Fruit fly (Drosophila melanogaster): ENCODE measurements around the gene Dpm1.
A peak's percentile ranks its signal among the peaks of the same experiment; 100 is the strongest.

dm6 chr2L:19519611-19520010 is 6.6 kb downstream of the Dpm1 start:
- no peak for TF ChIP-seq Ets21C (GFP tag; optimal IDR thresholded peaks at IDR 0.05)
- TF ChIP-seq Gug (GFP tag; IDR thresholded peaks at IDR 0.05) = no peak
- TF ChIP-seq CG6854 (GFP tag; optimal IDR thresholded peaks at IDR 0.05) = no peak
- no peak for TF ChIP-seq ss (GFP tag; optimal IDR thresholded peaks at IDR 0.05)
- TF ChIP-seq Blimp-1 (GFP tag; optimal IDR thresholded peaks at IDR 0.05) = no peak
- 0 out of 3 replicates have a peak, but pooled peaks have one; percentile 15 for TF ChIP-seq eg (GFP tag; IDR thresholded peaks at IDR 0.05)
- no peak for TF ChIP-seq CG11294 (GFP tag; IDR thresholded peaks at IDR 0.05)
- no peak for TF ChIP-seq Sox15 (GFP tag; optimal IDR thresholded peaks at IDR 0.05)
- no peak for TF ChIP-seq cyc (GFP tag; optimal IDR thresholded peaks at IDR 0.05)

Data from whole organism, prepupa.